Fruit fly (Drosophila melanogaster): ENCODE data around the gene KaiR1D.
A peak's percentile ranks its signal among the peaks of the same experiment; 100 is the strongest.

Gene KaiR1D

DNA sequence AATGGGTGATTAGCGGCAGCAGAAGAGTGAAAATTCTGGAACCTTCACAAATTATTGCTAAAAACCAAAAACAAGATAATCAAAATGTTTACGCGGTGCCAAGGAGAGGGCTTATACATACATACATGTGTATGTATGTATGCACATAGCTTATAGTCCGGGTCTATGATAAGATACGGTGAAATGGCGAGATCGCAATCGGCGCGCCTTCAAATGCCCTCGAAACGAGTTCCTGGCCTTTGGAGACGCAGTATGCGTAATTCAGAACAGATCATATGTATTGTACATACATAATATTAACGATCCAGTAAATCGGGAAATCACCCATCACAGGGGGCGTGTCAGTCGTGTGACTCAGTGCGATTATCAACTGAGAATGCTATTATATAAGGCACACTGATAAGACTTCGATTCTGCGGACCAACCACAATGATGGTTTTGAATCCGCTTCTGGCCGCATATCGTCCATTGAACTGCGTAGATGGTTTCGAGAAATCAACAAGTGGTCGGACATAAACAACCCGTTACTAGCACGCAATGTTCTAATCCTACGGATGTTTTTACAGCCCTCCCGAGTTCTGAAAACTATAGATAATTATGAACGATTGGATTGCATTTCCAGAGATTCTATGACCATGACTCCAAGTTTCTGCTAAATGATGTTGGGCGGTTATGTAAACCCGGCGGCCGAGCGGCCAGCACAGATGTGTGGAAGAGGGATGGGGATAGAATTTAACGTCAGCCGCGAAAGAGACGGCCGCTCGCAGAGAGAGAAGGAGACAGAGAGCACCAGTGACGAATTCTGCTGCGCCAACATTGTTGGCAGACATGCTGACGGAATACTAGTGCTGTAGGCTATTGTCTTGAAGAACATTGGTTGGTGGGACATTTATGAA lies 37.3 kb downstream of the KaiR1D start:
- TF ChIP-seq CG32121 (GFP tag; IDR thresholded peaks at IDR 0.05) (no peak), CG34367 (tag; optimal IDR thresholded peaks at IDR 0.05) (no peak), EcR (GFP tag; optimal IDR thresholded peaks at IDR 0.05) (peak; percentile 96), CG9948 (tag; optimal IDR thresholded peaks at IDR 0.05) (no peak), CG12605 (GFP tag; IDR thresholded peaks at IDR 0.05) (0 out of 2 replicates have a peak, but pooled peaks have one; percentile 25), Snoo (tag; optimal IDR thresholded peaks at IDR 0.05) (no peak), CG13204 (GFP tag; optimal IDR thresholded peaks at IDR 0.05) (peak; percentile 81), rn (GFP tag; IDR thresholded peaks at IDR 0.05) (no peak), CG4496 (GFP tag; IDR thresholded peaks at IDR 0.05) (no peak; the same call in 2 of the 3 replicates), CG17806 (tag; optimal IDR thresholded peaks at IDR 0.05) (no peak), CG15710 (tag; optimal IDR thresholded peaks at IDR 0.05) (no peak), CG14655 (GFP tag; optimal IDR thresholded peaks at IDR 0.05) (no peak), gl (tag; optimal IDR thresholded peaks at IDR 0.05) (no peak)

DNA sequence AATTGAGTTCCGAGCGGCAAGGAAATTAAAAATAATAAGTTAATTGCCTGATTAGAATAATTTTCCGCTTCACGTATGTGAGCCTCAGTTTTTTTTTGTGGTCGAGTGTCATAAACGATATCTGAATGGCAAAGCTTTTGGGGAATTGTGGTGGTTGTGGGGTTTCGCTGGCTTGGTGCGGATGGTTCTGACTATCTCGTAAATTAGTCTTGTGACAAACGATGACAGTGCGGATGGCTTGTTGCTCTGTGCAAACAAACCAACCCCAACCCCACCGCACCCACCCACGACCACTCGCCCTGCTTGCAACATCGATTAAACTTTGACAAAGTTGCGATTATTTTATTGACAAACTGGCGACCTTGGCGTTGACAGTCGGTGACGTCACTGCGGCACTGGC lies 39.1 kb downstream of the KaiR1D start:
- TF ChIP-seq EcR (GFP tag; optimal IDR thresholded peaks at IDR 0.05): no peak

DNA sequence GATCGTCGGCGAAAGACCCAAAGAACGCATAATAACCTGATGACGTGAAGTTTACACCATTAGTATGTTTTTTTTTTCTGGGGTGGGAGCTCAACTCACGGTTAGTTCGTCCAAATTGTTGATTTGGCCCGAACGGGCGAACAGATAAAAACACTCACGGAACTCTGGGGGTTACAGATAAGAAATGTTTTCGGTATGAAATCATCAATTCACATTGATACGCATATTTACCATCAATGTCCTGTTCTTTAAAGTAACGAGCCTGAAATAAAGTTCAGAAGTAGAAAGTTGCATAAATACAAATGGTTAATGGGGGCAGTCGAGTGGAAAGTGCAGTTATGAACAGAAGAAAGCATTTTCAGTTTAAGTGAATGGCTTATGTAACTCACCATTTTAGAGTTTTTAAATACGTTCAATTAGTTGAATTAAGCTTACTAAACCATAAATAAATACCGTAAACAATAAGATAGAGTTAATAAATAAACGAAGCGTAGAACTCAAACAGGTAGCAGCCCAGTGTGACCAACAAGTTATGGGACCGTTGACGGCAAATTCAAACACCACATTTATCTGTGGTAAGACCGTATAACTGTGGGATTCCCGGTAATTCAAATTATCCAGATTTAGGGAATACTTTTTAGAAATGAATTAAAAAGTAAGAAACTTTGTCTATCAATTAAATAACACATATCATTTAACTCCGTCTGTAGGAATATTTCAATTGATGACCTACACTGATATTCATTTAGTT lies 42.2 kb downstream of the KaiR1D start, which contains the start of gene CG17272:
Gene CG17272, minus strand, starts transcription at position 536 of the 751 bp plus-strand sequence.
- TF ChIP-seq Pif1B (GFP tag; optimal IDR thresholded peaks at IDR 0.05): no peak
- no peak for TF ChIP-seq CG8301 (tag; optimal IDR thresholded peaks at IDR 0.05)
- peak; percentile 65; the same call in 1 of the 2 replicates for TF ChIP-seq CG12605 (GFP tag; IDR thresholded peaks at IDR 0.05)
- no peak for TF ChIP-seq CG8159 (tag; optimal IDR thresholded peaks at IDR 0.05)

DNA sequence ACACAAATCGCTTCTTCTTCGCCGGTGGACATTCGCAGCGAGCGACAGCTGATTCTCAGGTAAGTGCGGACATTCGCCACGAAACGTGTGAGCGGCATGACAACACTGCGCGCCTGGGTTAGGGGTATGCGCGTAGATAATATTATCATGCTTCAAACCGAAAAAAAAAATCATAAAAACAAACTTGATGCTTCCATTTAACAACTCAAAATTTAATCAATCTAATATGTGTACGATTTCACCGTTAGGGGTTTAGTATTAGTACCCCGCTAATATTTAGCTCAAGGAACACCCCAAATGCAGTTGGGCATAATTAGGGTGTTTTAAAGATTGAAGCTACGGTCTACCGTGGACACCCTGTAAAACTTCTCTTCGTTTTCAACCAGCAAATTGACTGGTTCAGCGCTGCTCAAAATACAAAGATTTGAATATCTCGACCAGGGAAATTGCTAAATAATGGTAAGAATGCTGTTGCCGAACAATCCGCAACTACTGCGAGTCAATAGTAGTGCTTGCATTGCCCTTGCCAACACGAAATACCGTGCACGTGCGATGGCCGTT lies 44.1 kb downstream of the KaiR1D start, which contains the start of the genes CG17271 and RpS20:
Gene CG17271, minus strand, starts transcription at position 34 of the 561 bp plus-strand sequence.
Gene RpS20, plus strand, starts transcription at position 367 of the 561 bp plus-strand sequence.
- TF ChIP-seq CG8301 (tag; optimal IDR thresholded peaks at IDR 0.05): peak; percentile 80
- no peak for TF ChIP-seq CG14655 (GFP tag; optimal IDR thresholded peaks at IDR 0.05)
- TF ChIP-seq D1 (tag; optimal IDR thresholded peaks at IDR 0.05): no peak
- peak; percentile 75 for TF ChIP-seq Snoo (tag; optimal IDR thresholded peaks at IDR 0.05)
- peak; percentile 59 for TF ChIP-seq CG9948 (tag; optimal IDR thresholded peaks at IDR 0.05)
- peak; percentile 51 for TF ChIP-seq gl (tag; optimal IDR thresholded peaks at IDR 0.05)
- TF ChIP-seq Pif1B (GFP tag; optimal IDR thresholded peaks at IDR 0.05): no peak
- TF ChIP-seq fd96Ca (GFP tag; IDR thresholded peaks at IDR 0.05): peak; percentile 90
- peak; percentile 32 for TF ChIP-seq EcR (GFP tag; optimal IDR thresholded peaks at IDR 0.05)
- peak; percentile 67 for TF ChIP-seq CG12605 (GFP tag; IDR thresholded peaks at IDR 0.05)
- peak; percentile 64 for TF ChIP-seq CG34367 (tag; optimal IDR thresholded peaks at IDR 0.05)
- TF ChIP-seq CG8159 (tag; optimal IDR thresholded peaks at IDR 0.05): peak; percentile 74
- TF ChIP-seq rn (GFP tag; IDR thresholded peaks at IDR 0.05): peak; percentile 76
- TF ChIP-seq CG15710 (tag; optimal IDR thresholded peaks at IDR 0.05): peak; percentile 77
- TF ChIP-seq Ets98B (GFP tag; IDR thresholded peaks at IDR 0.05): peak; percentile 88
- peak; percentile 83 for TF ChIP-seq CG32121 (GFP tag; IDR thresholded peaks at IDR 0.05)
- TF ChIP-seq CG4496 (GFP tag; IDR thresholded peaks at IDR 0.05): peak; percentile 92
- TF ChIP-seq CG17806 (tag; optimal IDR thresholded peaks at IDR 0.05): peak; percentile 74
- no peak for TF ChIP-seq CG13204 (GFP tag; optimal IDR thresholded peaks at IDR 0.05)

DNA sequence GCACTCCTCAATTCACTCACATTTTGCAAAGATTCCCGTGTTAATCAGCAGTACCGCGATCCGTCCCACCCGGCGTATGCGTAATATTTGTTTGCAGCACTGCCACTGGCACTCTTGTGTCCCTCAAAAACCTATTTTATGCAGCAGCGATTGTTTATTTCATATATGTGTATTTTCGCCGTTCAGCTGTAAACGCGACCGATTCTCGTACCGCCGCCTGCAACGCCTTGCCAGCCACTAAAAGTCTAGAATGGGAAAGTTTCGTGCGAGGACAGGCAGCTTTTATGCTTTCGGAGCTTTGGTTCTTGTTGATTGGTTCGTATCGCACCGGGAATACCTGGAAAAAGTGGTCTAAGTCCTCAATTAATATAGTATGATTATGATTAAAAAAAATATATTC lies 47.3 kb downstream of the KaiR1D start, which contains the start of gene CG17270:
Gene CG17270, minus strand, starts transcription at position 241 of the 400 bp plus-strand sequence.
- TF ChIP-seq CG32121 (GFP tag; IDR thresholded peaks at IDR 0.05) (0 out of 2 replicates have a peak, but pooled peaks have one; percentile 8), CG9948 (tag; optimal IDR thresholded peaks at IDR 0.05) (no peak)

DNA sequence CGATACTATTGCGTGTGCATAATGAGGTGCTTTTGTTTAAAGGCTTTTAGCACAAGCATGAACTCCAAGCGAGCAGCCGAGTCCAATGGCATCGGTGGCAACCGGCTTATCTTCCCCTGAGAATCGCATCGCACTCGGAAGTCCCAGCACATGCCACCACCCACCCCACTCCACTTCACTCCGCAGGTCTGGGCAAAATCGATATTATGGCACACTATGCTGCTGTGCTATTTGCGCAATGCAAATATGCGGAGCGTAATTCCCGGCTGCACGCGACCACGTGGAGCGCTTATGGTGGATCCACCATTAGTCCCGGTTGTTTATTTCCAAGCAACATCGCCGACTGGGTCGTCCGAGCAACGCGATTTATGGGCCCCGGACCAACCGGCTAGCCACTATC lies 47.8 kb downstream of the KaiR1D start:
- TF ChIP-seq fd96Ca (GFP tag; IDR thresholded peaks at IDR 0.05): no peak
- 0 out of 3 replicates have a peak, but pooled peaks have one; percentile 20 for TF ChIP-seq CG4496 (GFP tag; IDR thresholded peaks at IDR 0.05)

DNA sequence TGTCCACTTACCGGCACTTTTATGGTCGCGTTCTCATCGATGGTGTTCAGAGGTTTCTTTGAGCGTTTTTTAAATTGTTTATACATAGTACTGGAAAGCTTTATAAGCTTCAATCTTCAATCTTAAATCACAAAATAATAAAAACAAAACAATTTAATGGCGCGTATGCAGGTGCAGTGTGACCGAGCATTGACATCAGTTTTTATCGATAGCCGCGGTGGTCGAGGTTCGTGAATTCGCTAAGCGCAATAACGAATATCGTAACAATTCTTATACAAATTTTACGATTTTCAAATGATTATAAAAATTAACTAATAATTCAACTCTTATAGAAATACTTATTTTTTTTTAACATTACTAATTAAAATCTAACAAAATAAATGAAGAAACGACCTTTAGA lies 50.0 kb downstream of the KaiR1D start, which contains the start of gene Fancd2:
Gene Fancd2, minus strand, starts transcription at position 183 of the 400 bp plus-strand sequence.
- no peak for TF ChIP-seq CG17806 (tag; optimal IDR thresholded peaks at IDR 0.05)
- peak; percentile 10 for TF ChIP-seq D1 (tag; optimal IDR thresholded peaks at IDR 0.05)
- TF ChIP-seq Ets98B (GFP tag; IDR thresholded peaks at IDR 0.05): no peak
